Fruit fly (Drosophila melanogaster): Measurements from ENCODE around the gene Arp6.

Gene Arp6

DNA sequence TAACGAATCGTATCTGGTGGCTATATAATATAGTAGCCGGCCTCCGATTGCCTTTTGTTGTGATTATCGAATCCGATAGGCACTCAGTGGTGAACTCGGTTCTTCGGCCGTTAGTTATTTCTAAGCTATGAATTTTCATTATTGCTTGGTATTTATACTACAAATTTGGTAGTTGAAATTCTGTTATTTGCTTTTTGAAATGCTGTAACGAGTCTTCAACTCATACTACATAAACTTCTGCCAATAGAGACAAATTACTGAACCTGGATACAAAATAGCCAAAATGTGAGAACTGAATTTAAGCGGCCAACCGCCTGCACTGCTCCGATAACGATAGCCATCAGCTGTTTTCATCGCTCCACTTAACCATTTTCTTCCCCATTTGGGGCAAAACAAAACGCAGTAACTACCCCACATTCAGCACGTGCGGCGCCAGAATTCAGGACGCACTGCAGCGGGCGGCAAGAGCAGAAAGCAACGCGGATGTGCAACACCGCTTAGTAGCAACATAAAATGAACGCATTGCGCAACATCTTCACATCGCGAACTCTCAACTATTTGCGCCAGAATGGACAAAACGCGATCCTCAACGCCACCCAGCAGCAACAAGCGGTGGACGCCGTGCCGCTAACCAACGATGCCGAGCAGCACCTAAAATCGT lies 2.1 kb upstream of the Arp6 start, which contains the start of the genes CG11679 and CG8206:
CG11679 (minus strand) TSS at position 65 of the 661 bp plus-strand sequence.
CG8206 (plus strand) TSS at position 341 of the 661 bp plus-strand sequence.
- TF ChIP-seq HLH106 (tag; optimal IDR thresholded peaks at IDR 0.05), result peak; percentile 78
- TF ChIP-seq GATAd (GFP tag; optimal IDR thresholded peaks at IDR 0.05), result no peak
- TF ChIP-seq Dif (GFP tag; optimal IDR thresholded peaks at IDR 0.05; ENCODE audit: partially characterized antibody), result no peak
- no peak for TF ChIP-seq dsf (GFP tag; optimal IDR thresholded peaks at IDR 0.05; ENCODE audit: borderline replicate concordance)
- peak in 1 of 2 experiments; percentile 72 for TF ChIP-seq foxo (GFP tag; optimal IDR thresholded peaks at IDR 0.05)
- TF ChIP-seq CG9705 (GFP tag; optimal IDR thresholded peaks at IDR 0.05), result peak; percentile 61
- no peak for TF ChIP-seq lola (GFP tag; optimal IDR thresholded peaks at IDR 0.05)
- TF ChIP-seq Hr83 (GFP tag; optimal IDR thresholded peaks at IDR 0.05; ENCODE audit: poor library complexity, severe bottlenecking), result no peak
- no peak for TF ChIP-seq CG32264 (GFP tag; optimal IDR thresholded peaks at IDR 0.05)
- TF ChIP-seq OdsH (GFP tag; optimal IDR thresholded peaks at IDR 0.05), result peak; percentile 31
- TF ChIP-seq pan (optimal IDR thresholded peaks at IDR 0.05), result no peak
- TF ChIP-seq Hr78 (GFP tag; optimal IDR thresholded peaks at IDR 0.05), result no peak
- no peak for TF ChIP-seq Mio (GFP tag; optimal IDR thresholded peaks at IDR 0.05)
- no peak for TF ChIP-seq CrebA (GFP tag; optimal IDR thresholded peaks at IDR 0.05; ENCODE audit: borderline replicate concordance)
- TF ChIP-seq br (GFP tag; optimal IDR thresholded peaks at IDR 0.05), result peak; percentile 37
- peak; percentile 61 for TF ChIP-seq rgr (GFP tag; optimal IDR thresholded peaks at IDR 0.05)
- peak; percentile 55 for TF ChIP-seq Sp1 (GFP tag; optimal IDR thresholded peaks at IDR 0.05)
- no peak for TF ChIP-seq Dfd (GFP tag; optimal IDR thresholded peaks at IDR 0.05)
- TF ChIP-seq Hnf4 (GFP tag; optimal IDR thresholded peaks at IDR 0.05), result no peak
- TF ChIP-seq fru (GFP tag; optimal IDR thresholded peaks at IDR 0.05), result peak; percentile 62
- TF ChIP-seq Vsx2 (GFP tag; optimal IDR thresholded peaks at IDR 0.05; ENCODE audit: partially characterized antibody), result no peak
- TF ChIP-seq sage (GFP tag; optimal IDR thresholded peaks at IDR 0.05), result no peak
- no peak for TF ChIP-seq Rel (GFP tag; optimal IDR thresholded peaks at IDR 0.05)
- TF ChIP-seq Rel (tag; optimal IDR thresholded peaks at IDR 0.05), result peak; percentile 61
- peak; percentile 63 for TF ChIP-seq h (GFP tag; optimal IDR thresholded peaks at IDR 0.05)
- peak; percentile 36 for TF ChIP-seq ey (GFP tag; optimal IDR thresholded peaks at IDR 0.05)
- TF ChIP-seq Myc (optimal IDR thresholded peaks at IDR 0.05), result peak; percentile 97
- no peak for TF ChIP-seq jim (GFP tag; optimal IDR thresholded peaks at IDR 0.05)
- TF ChIP-seq usp (GFP tag; optimal IDR thresholded peaks at IDR 0.05), result no peak
- TF ChIP-seq N (GFP tag; optimal IDR thresholded peaks at IDR 0.05), result no peak
- TF ChIP-seq sv (GFP tag; optimal IDR thresholded peaks at IDR 0.05), result no peak
- TF ChIP-seq dmrt93B (GFP tag; optimal IDR thresholded peaks at IDR 0.05), result no peak
- no peak for TF ChIP-seq Abd-B (GFP tag; optimal IDR thresholded peaks at IDR 0.05)
- TF ChIP-seq brk (GFP tag; optimal IDR thresholded peaks at IDR 0.05), result no peak
- TF ChIP-seq dl (GFP tag; optimal IDR thresholded peaks at IDR 0.05; ENCODE audit: insufficient read depth in 1 of 2, partially characterized antibody in 2 of 2), result no peak
- TF ChIP-seq psq (GFP tag; optimal IDR thresholded peaks at IDR 0.05), result peak; percentile 43
- TF ChIP-seq tai (GFP tag; optimal IDR thresholded peaks at IDR 0.05), result no peak
- TF ChIP-seq Jra (GFP tag; optimal IDR thresholded peaks at IDR 0.05), result no peak
- peak; percentile 86 for TF ChIP-seq woc (GFP tag; optimal IDR thresholded peaks at IDR 0.05)

DNA sequence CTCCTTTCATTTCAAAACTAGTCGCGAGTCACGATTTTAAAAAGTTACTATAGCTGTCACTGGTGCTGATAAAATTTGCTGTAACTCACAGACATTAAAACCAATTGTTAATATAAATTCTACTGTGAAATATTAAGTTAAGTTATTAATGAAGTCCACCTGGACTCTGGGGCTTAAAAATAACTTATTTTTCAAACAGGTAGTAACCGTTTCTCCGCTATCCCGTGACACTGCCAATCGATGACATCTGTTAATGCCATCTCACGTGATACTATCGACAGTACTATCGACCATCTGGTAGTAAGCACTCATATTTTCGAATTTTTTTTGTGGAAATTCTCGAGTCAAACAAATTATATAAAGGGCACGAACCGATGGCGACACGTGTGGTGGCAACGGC lies 2.9 kb downstream of the Arp6 start, which contains the start of the genes CG12379 and MagR:
CG12379 (minus strand) TSS at position 2 of the 400 bp plus-strand sequence.
MagR (plus strand) TSS at position 276 of the 400 bp plus-strand sequence.
- TF ChIP-seq dsf (GFP tag; optimal IDR thresholded peaks at IDR 0.05; ENCODE audit: borderline replicate concordance) (no peak), fru (GFP tag; optimal IDR thresholded peaks at IDR 0.05) (peak; percentile 71), Hr78 (GFP tag; optimal IDR thresholded peaks at IDR 0.05) (no peak), psq (GFP tag; optimal IDR thresholded peaks at IDR 0.05) (peak; percentile 32), OdsH (GFP tag; optimal IDR thresholded peaks at IDR 0.05) (no peak), rgr (GFP tag; optimal IDR thresholded peaks at IDR 0.05) (peak; percentile 53), Jra (GFP tag; optimal IDR thresholded peaks at IDR 0.05) (no peak), jim (GFP tag; optimal IDR thresholded peaks at IDR 0.05) (no peak), Abd-B (GFP tag; optimal IDR thresholded peaks at IDR 0.05) (no peak), CG32264 (GFP tag; optimal IDR thresholded peaks at IDR 0.05) (no peak), lola (GFP tag; optimal IDR thresholded peaks at IDR 0.05) (no peak), Mio (GFP tag; optimal IDR thresholded peaks at IDR 0.05) (no peak), dmrt93B (GFP tag; optimal IDR thresholded peaks at IDR 0.05) (no peak), woc (GFP tag; optimal IDR thresholded peaks at IDR 0.05) (peak; percentile 88), Vsx2 (GFP tag; optimal IDR thresholded peaks at IDR 0.05; ENCODE audit: partially characterized antibody) (no peak), GATAd (GFP tag; optimal IDR thresholded peaks at IDR 0.05) (no peak), Myc (optimal IDR thresholded peaks at IDR 0.05) (peak; percentile 68), h (GFP tag; optimal IDR thresholded peaks at IDR 0.05) (peak; percentile 73), Rel (GFP tag; optimal IDR thresholded peaks at IDR 0.05) (no peak), Rel (tag; optimal IDR thresholded peaks at IDR 0.05) (peak; percentile 28), ey (GFP tag; optimal IDR thresholded peaks at IDR 0.05) (peak; percentile 57), dl (GFP tag; optimal IDR thresholded peaks at IDR 0.05; ENCODE audit: insufficient read depth in 1 of 2, partially characterized antibody in 2 of 2) (no peak), Dif (GFP tag; optimal IDR thresholded peaks at IDR 0.05; ENCODE audit: partially characterized antibody) (no peak), usp (GFP tag; optimal IDR thresholded peaks at IDR 0.05) (no peak), foxo (GFP tag; optimal IDR thresholded peaks at IDR 0.05) (peak in 1 of 2 experiments; percentile 59), pan (optimal IDR thresholded peaks at IDR 0.05) (no peak), N (GFP tag; optimal IDR thresholded peaks at IDR 0.05) (no peak), CrebA (GFP tag; optimal IDR thresholded peaks at IDR 0.05; ENCODE audit: borderline replicate concordance) (no peak), Hnf4 (GFP tag; optimal IDR thresholded peaks at IDR 0.05) (no peak), HLH106 (tag; optimal IDR thresholded peaks at IDR 0.05) (peak; percentile 81), CG9705 (GFP tag; optimal IDR thresholded peaks at IDR 0.05) (peak; percentile 71), brk (GFP tag; optimal IDR thresholded peaks at IDR 0.05) (no peak), Hr83 (GFP tag; optimal IDR thresholded peaks at IDR 0.05; ENCODE audit: poor library complexity, severe bottlenecking) (no peak), br (GFP tag; optimal IDR thresholded peaks at IDR 0.05) (peak; percentile 48), tai (GFP tag; optimal IDR thresholded peaks at IDR 0.05) (no peak), Dfd (GFP tag; optimal IDR thresholded peaks at IDR 0.05) (no peak), sv (GFP tag; optimal IDR thresholded peaks at IDR 0.05) (peak; percentile 35), sage (GFP tag; optimal IDR thresholded peaks at IDR 0.05) (no peak), Sp1 (GFP tag; optimal IDR thresholded peaks at IDR 0.05) (peak; percentile 69)
